Fruit fly (Drosophila melanogaster) whole organism, embryonic: ENCODE data around the gene Jhbp5.
A peak's percentile ranks its signal among the peaks of the same experiment; 100 is the strongest.

Experiments
- Adf1 ChIP-seq: fragments of 200-800 bp; sonication (Bioruptor generic); IDR thresholded peaks from 2 replicates; pipeline ENCODE4 v1.3.6; 2022; ENCODE audit warnings: missing biosample characterization, missing genetic modification characterization
- Aef1 ChIP-seq: fragments of 200-800 bp; sonication (Bioruptor generic); IDR thresholded peaks from 3 replicates; pipeline ENCODE4 v1.3.6; 2022; ENCODE audit warnings: missing biosample characterization, missing genetic modification characterization
- Bdp1 ChIP-seq: fragments of 200-800 bp; sonication (Bioruptor generic); optimal IDR thresholded peaks from 3 replicates; lab custom pipeline; 2016; ENCODE audit warnings: missing biosample characterization, missing genetic modification characterization
- CG10209 ChIP-seq: fragments of 200-800 bp; sonication (Bioruptor generic); optimal IDR thresholded peaks from 3 replicates; lab custom pipeline; 2017; ENCODE audit warnings: missing biosample characterization, mild to moderate bottlenecking, missing genetic modification characterization, missing genetic modification reagents
- CG11456 ChIP-seq: fragments of 200-800 bp; sonication (Bioruptor generic); IDR thresholded peaks from 3 replicates; pipeline ENCODE4 v1.3.6; 2022; ENCODE audit warnings: missing biosample characterization, missing genetic modification characterization
- CG11504 ChIP-seq: fragments of 200-800 bp; sonication (Bioruptor generic); optimal IDR thresholded peaks from 3 replicates; lab custom pipeline; 2019; ENCODE audit warnings: missing biosample characterization, mild to moderate bottlenecking, missing genetic modification characterization, moderate library complexity
- CG12744 ChIP-seq: fragments of 200-800 bp; sonication (Bioruptor generic); optimal IDR thresholded peaks from 2 replicates; lab custom pipeline; 2016; ENCODE audit warnings: missing biosample characterization, missing genetic modification characterization
- CG13123 ChIP-seq: fragments of 200-800 bp; sonication (Bioruptor generic); optimal IDR thresholded peaks from 2 replicates; lab custom pipeline; 2016; ENCODE audit warnings: missing biosample characterization, missing genetic modification characterization
- CG13894 ChIP-seq: fragments of 200-800 bp; sonication (Bioruptor generic); optimal IDR thresholded peaks from 3 replicates; lab custom pipeline; 2018; ENCODE audit warnings: missing biosample characterization, mild to moderate bottlenecking, missing genetic modification characterization, moderate library complexity
- CG14965 ChIP-seq: fragments of 200-800 bp; sonication (Bioruptor generic); optimal IDR thresholded peaks from 2 replicates; lab custom pipeline; 2016; ENCODE audit warnings: missing biosample characterization, missing genetic modification characterization, borderline replicate concordance
- CG15011 ChIP-seq: fragments of 200-800 bp; sonication (Bioruptor generic); optimal IDR thresholded peaks from 3 replicates; lab custom pipeline; 2018; ENCODE audit warnings: missing biosample characterization, mild to moderate bottlenecking, missing genetic modification characterization
- CG17328 ChIP-seq: fragments of 200-800 bp; sonication (Bioruptor generic); IDR thresholded peaks from 2 replicates; pipeline ENCODE4 v1.3.6; 2022; ENCODE audit warnings: missing biosample characterization, missing genetic modification characterization
- CG17568 ChIP-seq: fragments of 200-800 bp; sonication (Bioruptor generic); optimal IDR thresholded peaks from 2 replicates; lab custom pipeline; 2018; ENCODE audit warnings: missing biosample characterization, mild to moderate bottlenecking, missing genetic modification characterization, moderate library complexity
- CG2875 ChIP-seq: fragments of 200-800 bp; sonication (Bioruptor generic); optimal IDR thresholded peaks from 2 replicates; lab custom pipeline; 2017; ENCODE audit warnings: missing biosample characterization, mild to moderate bottlenecking, missing genetic modification characterization, missing genetic modification reagents
- CG31441 ChIP-seq: fragments of 200-800 bp; sonication (Bioruptor generic); IDR thresholded peaks from 2 replicates; pipeline ENCODE4 v1.3.6; 2022; ENCODE audit warnings: missing biosample characterization, missing genetic modification characterization
- CG32532 ChIP-seq: fragments of 200-800 bp; sonication (Bioruptor generic); IDR thresholded peaks from 2 replicates; pipeline ENCODE4 v1.3.6; 2022; ENCODE audit warnings: missing biosample characterization, missing genetic modification characterization
- CG3407 ChIP-seq: fragments of 200-800 bp; sonication (Bioruptor generic); optimal IDR thresholded peaks from 2 replicates; lab custom pipeline; 2018; ENCODE audit warnings: missing biosample characterization, mild to moderate bottlenecking, missing genetic modification characterization
- CG3995 ChIP-seq: fragments of 200-800 bp; sonication (Bioruptor generic); optimal IDR thresholded peaks from 3 replicates; lab custom pipeline; 2016; ENCODE audit warnings: missing biosample characterization, missing genetic modification characterization
- CG4282 ChIP-seq: fragments of 200-800 bp; sonication (Bioruptor generic); optimal IDR thresholded peaks from 2 replicates; lab custom pipeline; 2016; ENCODE audit warnings: missing biosample characterization, missing genetic modification characterization
- CG4404 ChIP-seq: fragments of 200-800 bp; sonication (Bioruptor generic); IDR thresholded peaks from 2 replicates; pipeline ENCODE4 v1.3.6; 2022; ENCODE audit warnings: missing biosample characterization, missing genetic modification characterization
- CG4424 ChIP-seq: fragments of 200-800 bp; sonication (Bioruptor generic); optimal IDR thresholded peaks from 3 replicates; lab custom pipeline; 2016; ENCODE audit warnings: missing biosample characterization, missing genetic modification characterization
- CG7357 ChIP-seq: fragments of 200-800 bp; sonication (Bioruptor generic); IDR thresholded peaks from 3 replicates; pipeline ENCODE4 v1.3.6; 2022; ENCODE audit warnings: missing biosample characterization, missing genetic modification characterization
- CG7556 ChIP-seq: fragments of 200-800 bp; sonication (Bioruptor generic); optimal IDR thresholded peaks from 2 replicates; lab custom pipeline; 2017; ENCODE audit warnings: missing biosample characterization, mild to moderate bottlenecking, missing genetic modification characterization
- CG8388 ChIP-seq: fragments of 200-800 bp; sonication (Bioruptor generic); optimal IDR thresholded peaks from 2 replicates; lab custom pipeline; 2019; ENCODE audit warnings: missing biosample characterization, mild to moderate bottlenecking, missing genetic modification characterization, moderate library complexity
- CG8944 ChIP-seq: fragments of 200-800 bp; sonication (Bioruptor generic); optimal IDR thresholded peaks from 3 replicates; lab custom pipeline; 2016; ENCODE audit warnings: missing biosample characterization, missing genetic modification characterization
- CG9609 ChIP-seq: fragments of 200-800 bp; sonication (Bioruptor generic); optimal IDR thresholded peaks from 3 replicates; lab custom pipeline; 2016; ENCODE audit warnings: missing biosample characterization, missing genetic modification characterization
- CG9932 ChIP-seq: fragments of 200-800 bp; sonication (Bioruptor generic); IDR thresholded peaks from 2 replicates; pipeline ENCODE4 v1.3.6; 2022; ENCODE audit warnings: missing biosample characterization, missing genetic modification characterization
- Camta ChIP-seq: fragments of 200-800 bp; sonication (Bioruptor generic); optimal IDR thresholded peaks from 2 replicates; lab custom pipeline; 2016; ENCODE audit warnings: missing biosample characterization, missing genetic modification characterization
- H15 ChIP-seq: fragments of 200-800 bp; sonication (Bioruptor generic); IDR thresholded peaks from 3 replicates; pipeline ENCODE4 v1.3.6; 2022; ENCODE audit warnings: missing biosample characterization, missing genetic modification characterization
- Med ChIP-seq: fragments of 200-800 bp; sonication (Bioruptor generic); peaks from one replicate; lab custom pipeline; 2016; ENCODE audit warnings: missing biosample characterization, missing genetic modification characterization, mild to moderate bottlenecking, inconsistent platforms, moderate library complexity
- NFAT ChIP-seq: fragments of 200-800 bp; sonication (Bioruptor generic); IDR thresholded peaks from 2 replicates; pipeline ENCODE4 v1.3.6; 2022; ENCODE audit warnings: missing biosample characterization, missing genetic modification characterization
- Opbp ChIP-seq: fragments of 200-800 bp; sonication (Bioruptor generic); IDR thresholded peaks from 3 replicates; pipeline ENCODE4 v1.3.6; 2022; ENCODE audit warnings: missing biosample characterization, missing genetic modification characterization; ENCODE audit not compliant: partially characterized antibody
- Optix ChIP-seq: fragments of 200-800 bp; sonication (Bioruptor generic); IDR thresholded peaks from 3 replicates; pipeline ENCODE4 v1.3.6; 2022; ENCODE audit warnings: missing biosample characterization, missing genetic modification characterization
- Rx ChIP-seq: fragments of 200-800 bp; sonication (Bioruptor generic); IDR thresholded peaks from 2 replicates; pipeline ENCODE4 v1.3.6; 2022; ENCODE audit warnings: missing biosample characterization, missing genetic modification characterization
- Six4 ChIP-seq: fragments of 200-800 bp; sonication (Bioruptor generic); optimal IDR thresholded peaks from 2 replicates; lab custom pipeline; 2016; ENCODE audit warnings: missing biosample characterization, missing genetic modification characterization
- Taf1 ChIP-seq: fragments of 200-800 bp; sonication (Bioruptor generic); IDR thresholded peaks from 2 replicates; pipeline ENCODE4 v1.3.6; 2022; ENCODE audit warnings: missing biosample characterization, missing genetic modification characterization
- ara ChIP-seq: fragments of 200-800 bp; sonication (Bioruptor generic); IDR thresholded peaks from 2 replicates; pipeline ENCODE4 v1.3.6; 2022; ENCODE audit warnings: missing biosample characterization, missing genetic modification characterization
- az2 ChIP-seq: fragments of 200-800 bp; sonication (Bioruptor generic); optimal IDR thresholded peaks from 3 replicates; lab custom pipeline; 2016; ENCODE audit warnings: missing biosample characterization, missing genetic modification characterization
- chm ChIP-seq: fragments of 200-800 bp; sonication (Bioruptor generic); IDR thresholded peaks from 2 replicates; pipeline ENCODE4 v1.3.6; 2022; ENCODE audit warnings: missing biosample characterization, missing genetic modification characterization
- da ChIP-seq: fragments of 200-800 bp; sonication (Bioruptor generic); optimal IDR thresholded peaks from 2 replicates; lab custom pipeline; 2016; ENCODE audit warnings: missing biosample characterization, missing genetic modification characterization
- eyg ChIP-seq: fragments of 200-800 bp; sonication (Bioruptor generic); optimal IDR thresholded peaks from 3 replicates; lab custom pipeline; 2016; ENCODE audit warnings: missing biosample characterization, missing genetic modification characterization
- hth ChIP-seq: fragments of >200 bp; optimal IDR thresholded peaks from 2 replicates; lab custom pipeline; 2017; ENCODE audit warnings: inconsistent platforms
- onecut ChIP-seq: fragments of 200-800 bp; sonication (Bioruptor generic); IDR thresholded peaks from 2 replicates; pipeline ENCODE4 v1.3.6; 2022; ENCODE audit warnings: missing biosample characterization, missing genetic modification characterization
- p53 ChIP-seq: fragments of 200-800 bp; sonication (Bioruptor generic); optimal IDR thresholded peaks from 2 replicates; lab custom pipeline; 2016; ENCODE audit warnings: missing biosample characterization, missing genetic modification characterization
- pzg ChIP-seq: fragments of 200-800 bp; sonication (Bioruptor generic); optimal IDR thresholded peaks from 3 replicates; lab custom pipeline; 2018; ENCODE audit warnings: missing biosample characterization, mild to moderate bottlenecking, missing genetic modification characterization, moderate library complexity
- schlank ChIP-seq: fragments of 200-800 bp; sonication (Bioruptor generic); optimal IDR thresholded peaks from 2 replicates; lab custom pipeline; 2018; ENCODE audit warnings: missing biosample characterization, mild to moderate bottlenecking, missing genetic modification characterization
- seq ChIP-seq: fragments of 200-800 bp; sonication (Bioruptor generic); IDR thresholded peaks from 2 replicates; pipeline ENCODE4 v1.3.6; 2022; ENCODE audit warnings: missing biosample characterization, missing genetic modification characterization
- sisA ChIP-seq: fragments of 200-800 bp; sonication (Bioruptor generic); IDR thresholded peaks from 2 replicates; pipeline ENCODE4 v1.3.6; 2022; ENCODE audit warnings: missing biosample characterization, missing genetic modification characterization
- tio ChIP-seq: fragments of 200-800 bp; sonication (Bioruptor generic); optimal IDR thresholded peaks from 2 replicates; lab custom pipeline; 2017; ENCODE audit warnings: missing biosample characterization, missing genetic modification characterization, inconsistent platforms
- vfl ChIP-seq: fragments of 200-800 bp; sonication (Bioruptor generic); optimal IDR thresholded peaks from 2 replicates; lab custom pipeline; 2016; ENCODE audit warnings: missing biosample characterization, missing genetic modification characterization
- wek ChIP-seq: fragments of 200-800 bp; sonication (Bioruptor generic); optimal IDR thresholded peaks from 3 replicates; lab custom pipeline; 2018; ENCODE audit warnings: missing biosample characterization, mild to moderate bottlenecking, missing genetic modification characterization, moderate library complexity

The Jhbp5 gene

DNA sequence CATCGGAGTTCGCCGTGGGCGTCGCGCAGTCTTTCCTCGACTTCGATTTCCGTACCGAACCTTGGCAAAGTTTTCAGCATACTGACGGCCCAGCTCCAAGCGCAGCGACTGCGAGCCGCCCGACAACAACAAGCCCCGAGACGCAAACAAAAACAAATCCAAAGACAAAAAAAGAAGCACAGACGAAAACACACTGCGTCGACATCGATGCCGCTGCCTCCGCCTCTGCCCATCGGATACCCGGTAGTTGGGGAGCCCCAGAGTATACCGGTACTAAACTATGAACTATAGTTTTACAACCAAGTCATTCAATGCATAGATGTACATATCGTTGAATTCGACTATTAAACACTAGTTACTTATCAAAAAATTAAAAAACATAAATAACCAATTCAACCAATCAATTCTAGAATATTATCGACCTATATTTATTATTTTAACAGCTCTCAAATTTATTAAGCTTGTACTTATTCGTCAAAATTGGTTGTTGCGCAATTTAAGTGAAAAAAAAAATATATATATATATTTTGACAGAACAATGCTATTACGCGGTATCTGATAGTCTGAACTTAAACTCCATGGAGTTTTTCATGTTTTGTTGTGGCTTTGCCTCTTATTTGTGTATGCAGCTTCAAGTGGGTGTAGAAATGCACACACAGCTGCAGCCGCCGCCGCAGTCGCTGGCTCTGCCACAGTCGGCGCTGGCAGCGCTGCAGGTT is 48.2 kb upstream of the Jhbp5 start (continued):
- TF ChIP-seq p53 (GFP tag; lab: Kevin White, UChicago) (no peak), CG10209 (peak; percentile 76), CG13894 (tag; lab: Kevin White, UChicago) (no peak), seq (no peak), vfl (no peak), CG2875 (GFP tag; lab: Kevin White, UChicago) (peak; percentile 80), CG9932 (0 out of 2 replicates have a peak, but pooled peaks have one; percentile 19), CG13123 (GFP tag; lab: Kevin White, UChicago) (peak; percentile 59), onecut (GFP tag; lab: Robert Waterston, UW) (no peak), CG8944 (GFP tag; lab: Kevin White, UChicago) (peak; percentile 27), CG11504 (tag; lab: Kevin White, UChicago) (peak; percentile 90), sisA (GFP tag; lab: Robert Waterston, UW) (peak; percentile 54), Aef1 (no peak), CG31441 (GFP tag; lab: Robert Waterston, UW) (peak; percentile 95), schlank (no peak), CG4282 (GFP tag; lab: Kevin White, UChicago) (no peak), Six4 (GFP tag; lab: Kevin White, UChicago) (peak; percentile 76), CG14965 (GFP tag; lab: Kevin White, UChicago) (no peak), CG3407 (GFP tag; lab: Kevin White, UChicago) (peak; percentile 80), da (GFP tag; lab: Kevin White, UChicago) (no peak), hth (lab: Kevin White, UChicago) (no peak), pzg (GFP tag; lab: Kevin White, UChicago) (no peak), CG7357 (GFP tag; lab: Robert Waterston, UW) (no peak), CG17568 (GFP tag; lab: Kevin White, UChicago) (no peak), Adf1 (GFP tag; lab: Robert Waterston, UW) (peak; percentile 35), tio (GFP tag; lab: Kevin White, UChicago) (peak; percentile 83), CG8388 (GFP tag; lab: Kevin White, UChicago) (peak; percentile 86), CG4424 (GFP tag; lab: Kevin White, UChicago) (peak; percentile 83), eyg (GFP tag; lab: Kevin White, UChicago) (no peak), CG17328 (no peak), ara (no peak), Optix (GFP tag; lab: Robert Waterston, UW) (no peak), CG4404 (peak; percentile 28; the same call in 1 of the 2 replicates), CG3995 (GFP tag; lab: Kevin White, UChicago) (no peak), CG9609 (no peak), CG7556 (GFP tag; lab: Kevin White, UChicago) (peak; percentile 93), Taf1 (GFP tag; lab: Robert Waterston, UW) (no peak), wek (no peak), Opbp (no peak), az2 (GFP tag; lab: Kevin White, UChicago) (peak; percentile 84), Camta (no peak), NFAT (GFP tag; lab: Robert Waterston, UW) (no peak), CG12744 (GFP tag; lab: Kevin White, UChicago) (no peak), Med (GFP tag; lab: Kevin White, UChicago) (peak; percentile 68), CG32532 (GFP tag; lab: Robert Waterston, UW) (no peak), H15 (0 out of 3 replicates have a peak, but pooled peaks have one; percentile 40), CG11456 (GFP tag; lab: Robert Waterston, UW) (no peak), Rx (0 out of 2 replicates have a peak, but pooled peaks have one; percentile 20), Bdp1 (GFP tag; lab: Kevin White, UChicago) (no peak), chm (GFP tag; lab: Robert Waterston, UW) (peak; percentile 38; the same call in 1 of the 2 replicates), CG15011 (GFP tag; lab: Kevin White, UChicago) (peak; percentile 57)
